Worm (Caenorhabditis elegans): ENCODE measurements around the gene pqn-41.

- TF ChIP-seq ref-1 (GFP tag; conservative IDR thresholded peaks at IDR 0.05): no peak
- peak; percentile 64; the same call in 1 of the 2 replicates for TF ChIP-seq flt-1 (GFP tag; IDR thresholded peaks at IDR 0.05)
- TF ChIP-seq T22C8.4 (GFP tag; IDR thresholded peaks at IDR 0.05): no peak
- TF ChIP-seq klf-2 (GFP tag; conservative IDR thresholded peaks at IDR 0.05): no peak
- peak; percentile 5 for TF ChIP-seq cog-1 (tag; optimal IDR thresholded peaks at IDR 0.05)
- TF ChIP-seq ztf-23 (GFP tag; IDR thresholded peaks at IDR 0.05): no peak
Measured at ce11 chrIII:1926456-1926855, 20.7 kb downstream of the pqn-41 start.
